Fruit fly (Drosophila melanogaster): ENCODE measurements around the gene ergic53.
A peak's percentile ranks its signal among the peaks of the same experiment; 100 is the strongest.

The ergic53 gene

dm6 chr3L:8545473-8545872 is 10.7 kb downstream of the ergic53 start:
- TF ChIP-seq Eip75B (GFP tag; optimal IDR thresholded peaks at IDR 0.05): no peak
- no peak for TF ChIP-seq topi (GFP tag; optimal IDR thresholded peaks at IDR 0.05)
- peak; percentile 41 for TF ChIP-seq Eip78C (GFP tag)
- peak in 1 of 2 experiments; percentile 2 for TF ChIP-seq ss (GFP tag; optimal IDR thresholded peaks at IDR 0.05)
- TF ChIP-seq vri (GFP tag; optimal IDR thresholded peaks at IDR 0.05): no peak
- no peak for TF ChIP-seq Lpt (GFP tag; optimal IDR thresholded peaks at IDR 0.05)
- no peak for TF ChIP-seq CG3032 (tag; optimal IDR thresholded peaks at IDR 0.05)
- TF ChIP-seq svp (GFP tag): peak; percentile 91
- no peak for TF ChIP-seq CG3919 (GFP tag; optimal IDR thresholded peaks at IDR 0.05)

- TF ChIP-seq Hr4 (GFP tag; optimal IDR thresholded peaks at IDR 0.05): no peak
- peak; percentile 45 for TF ChIP-seq fd85E (GFP tag; optimal IDR thresholded peaks at IDR 0.05)
- TF ChIP-seq CG10669 (GFP tag; optimal IDR thresholded peaks at IDR 0.05): peak; percentile 2
- no peak for TF ChIP-seq CG8319 (GFP tag; optimal IDR thresholded peaks at IDR 0.05)
- peak; percentile 64 for TF ChIP-seq CG3919 (GFP tag; optimal IDR thresholded peaks at IDR 0.05)
- TF ChIP-seq CG3032 (tag; optimal IDR thresholded peaks at IDR 0.05): peak; percentile 15
- peak; percentile 56 to 67 for TF ChIP-seq ss (GFP tag; optimal IDR thresholded peaks at IDR 0.05)
- TF ChIP-seq cyc (GFP tag; optimal IDR thresholded peaks at IDR 0.05): no peak
- peak; percentile 78 for TF ChIP-seq Sox14 (GFP tag; optimal IDR thresholded peaks at IDR 0.05)
- no peak for TF ChIP-seq CG10631 (GFP tag; optimal IDR thresholded peaks at IDR 0.05)
- peak; percentile 32 for TF ChIP-seq Eip75B (GFP tag; optimal IDR thresholded peaks at IDR 0.05)
- TF ChIP-seq CG6808 (GFP tag; optimal IDR thresholded peaks at IDR 0.05): no peak
- peak; percentile 68 for TF ChIP-seq net (GFP tag; optimal IDR thresholded peaks at IDR 0.05)
- peak; percentile 82 for TF ChIP-seq svp (GFP tag)
- no peak for TF ChIP-seq dac (GFP tag; optimal IDR thresholded peaks at IDR 0.05)
- TF ChIP-seq Gug (GFP tag; IDR thresholded peaks at IDR 0.05): no peak
- no peak for TF ChIP-seq OdsH (GFP tag; optimal IDR thresholded peaks at IDR 0.05)
- TF ChIP-seq Hr39 (GFP tag; optimal IDR thresholded peaks at IDR 0.05): no peak
- TF ChIP-seq CG6276 (GFP tag; optimal IDR thresholded peaks at IDR 0.05): peak; percentile 49
- TF ChIP-seq topi (GFP tag; optimal IDR thresholded peaks at IDR 0.05): peak; percentile 16
- TF ChIP-seq Sox102F (GFP tag; optimal IDR thresholded peaks at IDR 0.05): peak; percentile 57
- TF ChIP-seq CG9139 (GFP tag; optimal IDR thresholded peaks at IDR 0.05): peak; percentile 85
- peak; percentile 71 for TF ChIP-seq Eip93F (GFP tag; optimal IDR thresholded peaks at IDR 0.05)
- peak; percentile 14 for TF ChIP-seq CG7368 (GFP tag; optimal IDR thresholded peaks at IDR 0.05)
- peak; percentile 70 for TF ChIP-seq CG8119 (GFP tag; IDR thresholded peaks at IDR 0.05)
- TF ChIP-seq CG16779 (tag; optimal IDR thresholded peaks at IDR 0.05): peak; percentile 57
- peak; percentile 75 for TF ChIP-seq CG6163 (GFP tag; IDR thresholded peaks at IDR 0.05)
- peak; percentile 64; the same call in 1 of the 2 replicates for TF ChIP-seq CG15336 (GFP tag; IDR thresholded peaks at IDR 0.05)
- peak; percentile 35 for TF ChIP-seq esn (GFP tag; optimal IDR thresholded peaks at IDR 0.05)
- TF ChIP-seq eg (GFP tag; IDR thresholded peaks at IDR 0.05): peak; percentile 61; the same call in 2 of the 3 replicates
- TF ChIP-seq CG11902 (GFP tag; optimal IDR thresholded peaks at IDR 0.05): no peak
- TF ChIP-seq CG1621 (tag; optimal IDR thresholded peaks at IDR 0.05): peak; percentile 41
- peak; percentile 10 for TF ChIP-seq CG34406 (GFP tag; optimal IDR thresholded peaks at IDR 0.05)
- peak; percentile 79 for TF ChIP-seq CG6854 (GFP tag; optimal IDR thresholded peaks at IDR 0.05)
- no peak for TF ChIP-seq lz (GFP tag; optimal IDR thresholded peaks at IDR 0.05)
- no peak for TF ChIP-seq CG8632 (GFP tag; optimal IDR thresholded peaks at IDR 0.05)
- peak; percentile 65 for TF ChIP-seq vri (GFP tag; optimal IDR thresholded peaks at IDR 0.05)
- TF ChIP-seq dsx (GFP tag; optimal IDR thresholded peaks at IDR 0.05; ENCODE audit: poor library complexity, severe bottlenecking): peak; percentile 57
- peak; percentile 39 for TF ChIP-seq Met (GFP tag; optimal IDR thresholded peaks at IDR 0.05)
- TF ChIP-seq Ets96B (tag; optimal IDR thresholded peaks at IDR 0.05): peak; percentile 7
- TF ChIP-seq Eip78C (GFP tag): peak; percentile 75
- peak; percentile 12 for TF ChIP-seq CG11762 (GFP tag; optimal IDR thresholded peaks at IDR 0.05; ENCODE audit: insufficient read depth)
- TF ChIP-seq achi (GFP tag; optimal IDR thresholded peaks at IDR 0.05): peak; percentile 1
- peak; percentile 92 for TF ChIP-seq fkh (GFP tag; optimal IDR thresholded peaks at IDR 0.05)
Measured at dm6 chr3L:8546355-8546771, 11.6 kb downstream of the ergic53 start.
